Worm (Caenorhabditis elegans) whole organism, young adult: Measurements from ENCODE around the gene F54D5.23.
"Not testable (repeated sequence)": the region's sequence is repeated elsewhere in the genome, so short reads cannot be mapped to it uniquely, and the experiment has no call there.

Experiments
- C06A6.2 ChIP-seq: fragments of 200-800 bp; sonication (Bioruptor generic); conservative IDR thresholded peaks from 2 replicates; pipeline ENCODE4 v1.3.6; 2022; ENCODE audit warnings: missing genetic modification characterization, missing compliant biosample characterization
- F52B5.7 ChIP-seq: sonication (generic microtip); optimal IDR thresholded peaks from 2 replicates; lab custom pipeline; 2016; ENCODE audit warnings: mild to moderate bottlenecking, missing genetic modification characterization, missing compliant biosample characterization
- F57A8.1 ChIP-seq: fragments of 200-800 bp; sonication (Bioruptor generic); optimal IDR thresholded peaks from 2 replicates; lab custom pipeline; 2018; ENCODE audit warnings: mild to moderate bottlenecking, missing genetic modification characterization, moderate library complexity, missing compliant biosample characterization
- F57C9.4 ChIP-seq: sonication (generic microtip); optimal IDR thresholded peaks from 2 replicates; lab custom pipeline; 2017; ENCODE audit warnings: mild to moderate bottlenecking, missing genetic modification characterization, missing compliant biosample characterization
- ZK185.1 ChIP-seq: sonication (generic microtip); optimal IDR thresholded peaks from 2 replicates; lab custom pipeline; 2016; ENCODE audit warnings: mild to moderate bottlenecking, missing genetic modification characterization, missing compliant biosample characterization; ENCODE audit not compliant: poor library complexity, severe bottlenecking
- aptf-3 ChIP-seq: fragments of 200-800 bp; sonication (Bioruptor generic); IDR thresholded peaks from 2 replicates; pipeline ENCODE4 v1.3.6; 2022; ENCODE audit warnings: missing genetic modification characterization, missing compliant biosample characterization
- attf-3 ChIP-seq: fragments of 200-800 bp; sonication (Bioruptor generic); conservative IDR thresholded peaks from 2 replicates; pipeline ENCODE4 v1.3.6; 2022; ENCODE audit warnings: missing genetic modification reagents, missing genetic modification characterization, missing compliant biosample characterization
- bed-1 ChIP-seq: fragments of 200-800 bp; sonication (Bioruptor generic); IDR thresholded peaks from 2 replicates; pipeline ENCODE4 v1.3.6; 2022; ENCODE audit warnings: missing genetic modification reagents, missing genetic modification characterization, missing compliant biosample characterization
- ceh-58 ChIP-seq: fragments of 200-800 bp; sonication (Bioruptor generic); IDR thresholded peaks from 2 replicates; pipeline ENCODE4 v1.3.6; 2022; ENCODE audit warnings: missing genetic modification characterization, missing compliant biosample characterization
- ceh-91 ChIP-seq: fragments of 200-800 bp; sonication (Bioruptor generic); IDR thresholded peaks from 2 replicates; pipeline ENCODE4 v1.3.6; 2022; ENCODE audit warnings: missing genetic modification reagents, missing genetic modification characterization, missing compliant biosample characterization
- dpff-1 ChIP-seq: sonication (generic microtip); optimal IDR thresholded peaks from 2 replicates; lab custom pipeline; 2017; ENCODE audit warnings: mild to moderate bottlenecking, missing genetic modification characterization, missing compliant biosample characterization
- efl-1 ChIP-seq: fragments of 150-350 bp; optimal IDR thresholded peaks from 2 replicates; lab custom pipeline; 2014; ENCODE audit warnings: missing biosample characterization, missing genetic modification reagents, missing genetic modification characterization
- egl-18 ChIP-seq: fragments of 200-800 bp; sonication (Bioruptor generic); IDR thresholded peaks from 2 replicates; pipeline ENCODE4 v1.3.6; 2022; ENCODE audit warnings: missing genetic modification reagents, missing genetic modification characterization, missing compliant biosample characterization
- egl-44 ChIP-seq: fragments of 200-800 bp; sonication (Bioruptor generic); IDR thresholded peaks from 2 replicates; pipeline ENCODE4 v1.3.6; 2022; ENCODE audit warnings: missing genetic modification reagents, missing genetic modification characterization, missing compliant biosample characterization
- hlh-12 ChIP-seq: sonication (generic microtip); optimal IDR thresholded peaks from 2 replicates; lab custom pipeline; 2016; ENCODE audit warnings: missing genetic modification characterization, missing compliant biosample characterization
- hlh-26 ChIP-seq: fragments of 200-800 bp; sonication (Bioruptor generic); conservative IDR thresholded peaks from 2 replicates; pipeline ENCODE4 v1.3.6; 2022; ENCODE audit warnings: missing genetic modification reagents, missing genetic modification characterization, missing compliant biosample characterization
- hmg-1.2 ChIP-seq: fragments of 200-800 bp; sonication (Bioruptor generic); IDR thresholded peaks from 2 replicates; pipeline ENCODE4 v1.3.6; 2022; ENCODE audit warnings: missing genetic modification reagents, missing genetic modification characterization, missing compliant biosample characterization
- let-607 ChIP-seq, 2 experiments: fragments of 200-800 bp in 1 of 2; sonication (Bioruptor generic) in 1 of 2; sonication (generic microtip) in 1 of 2; optimal IDR thresholded peaks; 2 replicates each; lab custom pipeline; 2016 to 2018; ENCODE audit warnings: mild to moderate bottlenecking in 2 of 2, missing compliant biosample characterization in 2 of 2, missing genetic modification characterization in 2 of 2, moderate library complexity in 2 of 2, missing genotype in 1 of 2
- lin-40 ChIP-seq: sonication (generic microtip); optimal IDR thresholded peaks from 2 replicates; lab custom pipeline; 2016; ENCODE audit warnings: missing genetic modification characterization, mild to moderate bottlenecking, missing compliant biosample characterization, missing genotype, missing genetic modification reagents
- lir-1 ChIP-seq: fragments of 200-800 bp; sonication (Bioruptor generic); conservative IDR thresholded peaks from 2 replicates; pipeline ENCODE4 v1.3.6; 2022; ENCODE audit warnings: missing genetic modification reagents, missing genetic modification characterization, missing compliant biosample characterization
- madf-6 ChIP-seq: fragments of 200-800 bp; sonication (Bioruptor generic); IDR thresholded peaks from 2 replicates; pipeline ENCODE4 v1.3.6; 2022; ENCODE audit warnings: missing genetic modification reagents, missing genetic modification characterization, missing compliant biosample characterization
- madf-8 ChIP-seq: fragments of 200-800 bp; sonication (Bioruptor generic); conservative IDR thresholded peaks from 2 replicates; pipeline ENCODE4 v1.3.6; 2022; ENCODE audit warnings: missing genetic modification reagents, missing genetic modification characterization, missing compliant biosample characterization
- mxl-1 ChIP-seq: sonication (generic microtip); optimal IDR thresholded peaks from 2 replicates; lab custom pipeline; 2016; ENCODE audit warnings: missing genetic modification characterization, missing compliant biosample characterization
- pbrm-1 ChIP-seq: fragments of 200-800 bp; sonication (Bioruptor generic); IDR thresholded peaks from 2 replicates; pipeline ENCODE4 v1.3.6; 2022; ENCODE audit warnings: missing genetic modification reagents, missing genetic modification characterization, missing compliant biosample characterization
- sdz-38 ChIP-seq: sonication (generic microtip); optimal IDR thresholded peaks from 2 replicates; lab custom pipeline; 2016; ENCODE audit warnings: missing genotype, missing genetic modification characterization, missing compliant biosample characterization
- tlf-1 ChIP-seq: fragments of 200-800 bp; sonication (Bioruptor generic); optimal IDR thresholded peaks from 2 replicates; lab custom pipeline; 2018; ENCODE audit warnings: mild to moderate bottlenecking, missing genetic modification characterization, missing compliant biosample characterization
- zfh-2 ChIP-seq: fragments of 200-800 bp; sonication (Bioruptor generic); conservative IDR thresholded peaks from 2 replicates; pipeline ENCODE4 v1.3.6; 2022; ENCODE audit warnings: missing genetic modification reagents, missing genetic modification characterization, missing compliant biosample characterization
- ztf-25 ChIP-seq: fragments of 200-800 bp; sonication (Bioruptor generic); IDR thresholded peaks from 2 replicates; pipeline ENCODE4 v1.3.6; 2022; ENCODE audit warnings: missing genetic modification reagents, missing genetic modification characterization, missing compliant biosample characterization
- ztf-6 ChIP-seq: fragments of 200-800 bp; sonication (Bioruptor generic); IDR thresholded peaks from 2 replicates; pipeline ENCODE4 v1.3.6; 2022; ENCODE audit warnings: missing genetic modification reagents, missing genetic modification characterization, missing compliant biosample characterization

F54D5.23 gene

DNA sequence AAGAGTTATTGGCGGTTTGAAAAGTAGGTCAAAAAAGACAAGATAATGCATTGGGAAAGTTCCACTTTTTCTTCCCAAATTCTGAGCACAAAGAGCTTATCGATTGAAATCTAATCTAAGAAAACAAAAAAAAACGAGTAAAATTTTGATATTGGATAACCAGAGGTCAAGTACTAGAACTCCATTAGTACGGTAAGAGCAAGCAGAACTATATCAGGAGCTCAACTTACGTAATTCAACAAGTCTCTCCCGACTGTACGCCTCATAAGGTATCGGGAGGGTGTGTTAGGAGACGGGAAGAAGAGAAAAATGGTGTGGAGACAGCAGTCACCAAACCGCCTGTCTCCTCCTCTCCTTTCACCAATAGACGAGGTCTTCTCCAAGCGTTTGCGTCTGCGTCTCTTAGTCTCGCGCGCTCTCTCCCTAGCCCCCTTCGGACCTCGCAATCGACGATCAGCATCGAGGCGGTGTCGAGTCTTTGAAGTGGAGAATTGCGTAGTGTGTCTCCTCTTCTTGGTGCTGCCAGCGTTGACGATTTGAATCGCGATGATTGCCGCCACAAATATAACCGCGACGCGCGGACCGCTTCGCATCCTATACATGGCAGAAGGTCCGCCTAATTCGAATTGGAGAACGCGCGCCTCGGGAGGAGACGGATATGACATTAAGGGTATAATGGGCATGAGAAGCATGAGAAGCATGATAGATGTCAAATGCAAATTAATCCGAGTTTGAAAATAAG, 1.9 kb downstream of the F54D5.23 start, which contains the start of gene F54D5.5:
TSS of gene F54D5.5 (minus strand) at position 51 of the 742 bp plus-strand sequence.
- TF ChIP-seq sdz-38 (tag; lab: Kevin White, UChicago) (no peak), pbrm-1 (GFP tag; lab: Robert Waterston, UW) (no peak), zfh-2 (peak; percentile 84), tlf-1 (GFP tag; lab: Kevin White, UChicago) (no peak), ceh-58 (GFP tag; lab: Robert Waterston, UW) (no peak), ZK185.1 (tag; lab: Kevin White, UChicago) (no peak), let-607 (tag; optimal IDR thresholded peaks at IDR 0.05; lab: Kevin White, UChicago) (no peak), hmg-1.2 (GFP tag; lab: Robert Waterston, UW) (peak; percentile 71), attf-3 (GFP tag; lab: Robert Waterston, UW) (no peak), ceh-91 (GFP tag; lab: Robert Waterston, UW) (no peak), aptf-3 (no peak), efl-1 (GFP tag; lab: Kevin White, UChicago) (peak; percentile 23)

DNA sequence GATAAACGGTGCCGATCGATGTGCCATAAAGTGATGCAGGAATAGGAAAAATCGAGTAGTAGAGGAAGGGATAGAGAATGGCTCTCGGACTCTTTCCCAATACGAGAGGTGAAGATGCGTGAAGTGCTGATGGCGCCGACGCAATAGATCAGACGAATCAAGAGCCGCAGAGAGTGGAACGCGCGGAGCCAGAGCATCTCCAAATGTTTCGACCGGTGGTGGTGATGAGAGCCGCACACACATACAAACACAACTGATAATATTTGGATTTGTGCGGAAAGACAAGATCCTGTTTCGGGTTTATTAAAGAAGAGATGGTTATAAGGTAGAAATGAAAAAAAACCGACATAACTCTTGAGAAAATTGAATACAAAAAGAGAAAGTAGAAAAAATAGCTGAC, 5.0 kb downstream of the F54D5.23 start, which contains the start of gene F54D5.15:
TSS of gene F54D5.15 (minus strand) at position 101 of the 400 bp plus-strand sequence.
- TF ChIP-seq zfh-2, result 0 out of 2 replicates have a peak, but pooled peaks have one; percentile 22
- TF ChIP-seq bed-1 (GFP tag; lab: Robert Waterston, UW), result no peak

DNA sequence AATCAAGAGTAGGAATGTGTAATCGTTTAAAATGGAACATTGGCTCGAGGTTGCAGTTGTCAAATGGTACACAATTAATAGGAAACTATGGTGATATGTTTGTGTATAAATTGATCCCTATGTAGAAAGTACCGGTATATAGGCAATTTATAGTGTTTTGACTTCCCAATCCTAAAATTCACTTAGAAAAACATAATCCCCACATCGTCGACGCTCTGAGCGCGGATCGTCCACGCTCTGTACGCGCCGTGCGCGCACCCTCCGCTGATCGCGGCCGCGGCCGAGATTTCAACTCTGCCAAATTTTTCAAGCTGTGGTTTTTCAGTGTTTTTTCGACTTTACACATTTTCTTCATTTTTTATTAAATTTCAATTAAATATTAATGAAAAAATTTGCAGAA, 12.7 kb downstream of the F54D5.23 start, which contains the start of gene F54D5.17:
TSS of gene F54D5.17 (plus strand) at position 301 of the 400 bp plus-strand sequence.
- TF ChIP-seq zfh-2 (0 out of 2 replicates have a peak, but pooled peaks have one; percentile 13), C06A6.2 (no peak)

DNA sequence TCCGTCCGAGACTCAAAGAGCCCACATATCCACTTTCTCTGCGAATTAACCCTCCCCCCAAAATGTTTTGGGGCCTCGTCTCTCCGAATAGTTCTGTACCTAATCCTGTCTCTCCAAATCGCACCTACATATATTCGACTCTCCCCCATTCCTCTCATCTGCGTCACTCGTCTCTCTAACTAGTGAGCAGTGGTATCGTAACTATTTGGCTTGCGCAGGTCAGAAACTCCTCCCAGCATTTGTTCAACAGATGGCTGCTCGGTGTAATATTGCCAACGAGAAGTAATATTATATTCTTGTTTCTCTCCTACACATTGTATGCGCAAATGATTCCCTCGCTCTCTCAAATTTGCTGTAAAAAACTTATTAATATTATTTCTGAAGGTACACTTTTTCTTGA, 13.5 kb downstream of the F54D5.23 start, which contains the start of gene F54D5.24:
TSS of gene F54D5.24 (plus strand) at position 316 of the 400 bp plus-strand sequence.
- no peak for TF ChIP-seq lin-40 (tag; lab: Kevin White, UChicago)
- no peak for TF ChIP-seq F52B5.7
- TF ChIP-seq F57A8.1, result no peak
- TF ChIP-seq egl-44, result no peak
- TF ChIP-seq hlh-12 (tag; lab: Kevin White, UChicago), result no peak
- TF ChIP-seq lir-1 (GFP tag; lab: Robert Waterston, UW), result no peak
- TF ChIP-seq mxl-1 (tag; lab: Kevin White, UChicago), result no peak
- no peak for TF ChIP-seq ztf-6
- no peak for TF ChIP-seq hlh-26 (GFP tag; lab: Robert Waterston, UW)
- TF ChIP-seq ZK185.1 (tag; lab: Kevin White, UChicago), result no peak
- no peak for TF ChIP-seq F57C9.4
- no peak for TF ChIP-seq madf-6 (GFP tag; lab: Robert Waterston, UW)
- TF ChIP-seq dpff-1 (tag; lab: Kevin White, UChicago), result no peak
- TF ChIP-seq ceh-58 (GFP tag; lab: Robert Waterston, UW), result no peak
- TF ChIP-seq, all 124 proteins: peak for 0

DNA sequence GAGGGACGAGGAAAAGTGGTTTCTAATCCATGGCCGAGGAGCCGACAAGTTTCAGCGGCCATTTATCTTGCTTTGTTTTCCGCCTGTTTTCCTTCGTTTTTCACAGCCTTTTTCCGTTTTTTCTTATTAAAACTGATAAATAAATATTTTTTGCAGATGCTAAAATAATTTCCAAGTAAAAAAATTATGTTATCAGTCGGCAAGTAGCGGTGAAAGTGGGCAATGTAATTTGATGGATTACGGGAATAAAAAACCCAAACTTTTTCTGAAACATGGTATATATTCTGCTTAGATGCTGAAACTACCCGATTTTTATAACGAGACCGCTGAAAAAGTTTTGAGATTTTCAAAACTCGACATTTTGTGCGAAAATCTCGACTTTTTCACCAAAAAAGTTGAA, 17.1 kb downstream of the F54D5.23 start, which contains the start of gene dhgd-1:
TSS of gene dhgd-1 (minus strand) at position 101 of the 400 bp plus-strand sequence.
- not testable (repeated sequence) for TF ChIP-seq ztf-25, madf-8, egl-18 (GFP tag; lab: Robert Waterston, UW)
